Worm (Caenorhabditis elegans) whole organism, L4 larva: ENCODE data around the gene W02G9.3.
"Not testable (repeated sequence)": the region's sequence is repeated elsewhere in the genome, so short reads cannot be mapped to it uniquely, and the experiment has no call there.

Source experiments
- F37D6.2 ChIP-seq: sonication (generic microtip); optimal IDR thresholded peaks from 2 replicates; lab custom pipeline; 2016; ENCODE audit warnings: mild to moderate bottlenecking, missing genetic modification characterization, missing compliant biosample characterization
- F44E2.7 ChIP-seq: fragments of 200-800 bp; sonication (Bioruptor generic); IDR thresholded peaks from 2 replicates; pipeline ENCODE4 v2.1.2; 2022; ENCODE audit warnings: missing genetic modification characterization, missing compliant biosample characterization
- T26A8.4 ChIP-seq: fragments of 200-800 bp; sonication (Bioruptor generic); IDR thresholded peaks from 2 replicates; pipeline ENCODE4 v1.3.6; 2022; ENCODE audit warnings: missing genetic modification characterization, missing compliant biosample characterization
- ZK337.2 ChIP-seq: fragments of 200-800 bp; sonication (Bioruptor generic); IDR thresholded peaks from 2 replicates; pipeline ENCODE4 v1.3.6; 2022; ENCODE audit warnings: missing genetic modification reagents, missing genetic modification characterization, missing compliant biosample characterization
- aha-1 ChIP-seq: fragments of 150-350 bp; peaks from one replicate; lab custom pipeline; 2014; ENCODE audit warnings: missing biosample characterization, missing genetic modification characterization
- arid-1 ChIP-seq: fragments of 200-800 bp; sonication (Bioruptor generic); conservative IDR thresholded peaks from 2 replicates; pipeline ENCODE4 v1.3.6; 2022; ENCODE audit warnings: missing genetic modification reagents, missing genetic modification characterization, missing compliant biosample characterization
- ceh-32 ChIP-seq: sonication (generic microtip); optimal IDR thresholded peaks from 2 replicates; lab custom pipeline; 2016; ENCODE audit warnings: mild to moderate bottlenecking, missing genetic modification characterization, missing compliant biosample characterization; ENCODE audit not compliant: poor library complexity
- ceh-44 ChIP-seq: fragments of 200-800 bp; sonication (Bioruptor generic); IDR thresholded peaks from 2 replicates; pipeline ENCODE4 v1.3.6; 2022; ENCODE audit warnings: missing genetic modification reagents, missing genetic modification characterization, missing compliant biosample characterization
- daf-16 ChIP-seq, 3 experiments: sonication (generic microtip); optimal IDR thresholded peaks; 2 replicates each; lab custom pipeline; 2016 to 2017; ENCODE audit warnings: missing genetic modification characterization in 3 of 3, missing genetic modification reagents in 3 of 3, mild to moderate bottlenecking in 2 of 3, missing compliant biosample characterization in 2 of 3, missing biosample characterization in 1 of 3, moderate library complexity in 1 of 3
- daf-8 ChIP-seq: fragments of 200-800 bp; sonication (Bioruptor generic); IDR thresholded peaks from 2 replicates; pipeline ENCODE4 v1.3.6; 2022; ENCODE audit warnings: missing genetic modification characterization, missing compliant biosample characterization
- dmd-8 ChIP-seq: fragments of 200-800 bp; sonication (Bioruptor generic); IDR thresholded peaks from 2 replicates; pipeline ENCODE4 v1.3.6; 2022; ENCODE audit warnings: missing genetic modification characterization, missing compliant biosample characterization
- dmd-9 ChIP-seq: fragments of 200-800 bp; sonication (Bioruptor generic); IDR thresholded peaks from 2 replicates; pipeline ENCODE4 v1.3.6; 2022; ENCODE audit warnings: missing genetic modification reagents, missing genetic modification characterization, missing compliant biosample characterization
- dve-1 ChIP-seq: sonication (generic microtip); optimal IDR thresholded peaks from 2 replicates; lab custom pipeline; 2017; ENCODE audit warnings: antibody characterized with exemption, mild to moderate bottlenecking, missing genetic modification characterization, missing compliant biosample characterization; ENCODE audit not compliant: insufficient read depth
- egl-43 ChIP-seq: fragments of 200-800 bp; sonication (Bioruptor generic); IDR thresholded peaks from 2 replicates; pipeline ENCODE4 v1.3.6; 2022; ENCODE audit warnings: missing genetic modification reagents, missing genetic modification characterization, missing compliant biosample characterization
- fkh-10 ChIP-seq: fragments of 150-350 bp; optimal IDR thresholded peaks from 2 replicates; lab custom pipeline; 2014; ENCODE audit warnings: missing biosample characterization, missing genetic modification reagents, missing genetic modification characterization
- fos-1 ChIP-seq: fragments of 150-350 bp; optimal IDR thresholded peaks from 2 replicates; lab custom pipeline; 2014; ENCODE audit warnings: missing biosample characterization, missing genetic modification characterization
- hif-1 ChIP-seq, 2 experiments: sonication (generic microtip); optimal IDR thresholded peaks; 2 replicates each; lab custom pipeline; 2016 to 2017; ENCODE audit warnings: missing compliant biosample characterization in 2 of 2, missing genetic modification characterization in 2 of 2, missing genetic modification reagents in 2 of 2, missing genotype in 2 of 2, mild to moderate bottlenecking in 1 of 2
- hlh-30 ChIP-seq: sonication (generic microtip); optimal IDR thresholded peaks from 2 replicates; lab custom pipeline; 2017; ENCODE audit warnings: antibody characterized with exemption, mild to moderate bottlenecking, missing genetic modification characterization, missing compliant biosample characterization; ENCODE audit not compliant: insufficient read depth
- hmg-1.1 ChIP-seq: fragments of 200-800 bp; sonication (Bioruptor generic); IDR thresholded peaks from 2 replicates; pipeline ENCODE4 v1.3.6; 2022; ENCODE audit warnings: missing genetic modification reagents, missing genetic modification characterization, missing compliant biosample characterization
- jun-1 ChIP-seq: fragments of 150-350 bp; optimal IDR thresholded peaks from 2 replicates; lab custom pipeline; 2014; ENCODE audit warnings: missing biosample characterization, missing genetic modification reagents, missing genetic modification characterization
- lim-7 ChIP-seq: fragments of 200-800 bp; sonication (Bioruptor generic); IDR thresholded peaks from 2 replicates; pipeline ENCODE4 v1.3.6; 2022; ENCODE audit warnings: missing genetic modification characterization, missing compliant biosample characterization
- lin-38 ChIP-seq: fragments of 200-800 bp; sonication (Bioruptor generic); IDR thresholded peaks from 2 replicates; pipeline ENCODE4 v1.3.6; 2022; ENCODE audit warnings: missing genetic modification reagents, missing genetic modification characterization, missing compliant biosample characterization
- madf-9 ChIP-seq: fragments of 200-800 bp; sonication (Bioruptor generic); conservative IDR thresholded peaks from 2 replicates; pipeline ENCODE4 v1.3.6; 2022; ENCODE audit warnings: missing genetic modification reagents, missing genetic modification characterization, missing compliant biosample characterization
- mxl-3 ChIP-seq: fragments of 200-800 bp; sonication (Bioruptor generic); optimal IDR thresholded peaks from 2 replicates; lab custom pipeline; 2018; ENCODE audit warnings: mild to moderate bottlenecking, missing genetic modification characterization, missing compliant biosample characterization
- nhr-28 ChIP-seq: fragments of 150-350 bp; optimal IDR thresholded peaks from 2 replicates; lab custom pipeline; 2014; ENCODE audit warnings: missing biosample characterization, missing genetic modification characterization
- nhr-6 ChIP-seq: fragments of 150-350 bp; optimal IDR thresholded peaks from 2 replicates; lab custom pipeline; 2014; ENCODE audit warnings: missing biosample characterization, missing genetic modification characterization
- pha-4 ChIP-seq, 2 experiments: fragments of 150-350 bp in 1 of 2; fragments of 200-800 bp in 1 of 2; sonication (Bioruptor generic) in 1 of 2; IDR thresholded peaks in 1 of 2; optimal IDR thresholded peaks in 1 of 2; 2 replicates each; pipeline versions ENCODE4 v1.3.6 to Lab custom; 2014 to 2022; ENCODE audit warnings: missing genetic modification characterization in 2 of 2, missing genetic modification reagents in 2 of 2, missing biosample characterization in 1 of 2, missing compliant biosample characterization in 1 of 2
- php-3 ChIP-seq: fragments of 200-800 bp; sonication (Bioruptor generic); IDR thresholded peaks from 2 replicates; pipeline ENCODE4 v1.3.6; 2022; ENCODE audit warnings: missing genetic modification reagents, missing genetic modification characterization, missing compliant biosample characterization
- pqm-1 ChIP-seq: sonication (generic microtip); optimal IDR thresholded peaks from 2 replicates; lab custom pipeline; 2017; ENCODE audit warnings: missing biosample characterization, missing genetic modification characterization
- set-16 ChIP-seq: fragments of 200-800 bp; sonication (Bioruptor generic); IDR thresholded peaks from 2 replicates; pipeline ENCODE4 v1.3.6; 2022; ENCODE audit warnings: missing genetic modification reagents, missing genetic modification characterization, missing compliant biosample characterization
- skn-1 ChIP-seq: fragments of 150-350 bp; optimal IDR thresholded peaks from 2 replicates; lab custom pipeline; 2014; ENCODE audit warnings: missing biosample characterization, missing genetic modification characterization
- spr-1 ChIP-seq: sonication (generic microtip); optimal IDR thresholded peaks from 2 replicates; lab custom pipeline; 2016; ENCODE audit warnings: mild to moderate bottlenecking, missing genetic modification characterization, missing compliant biosample characterization
- unc-62 ChIP-seq, 3 experiments: fragments of 150-350 bp in 1 of 3; sonication (generic microtip); optimal IDR thresholded peaks in 2 of 3; peaks in 1 of 3; 1 replicate in 1 of 3; 2 replicates in 2 of 3; lab custom pipeline; 2014 to 2017; ENCODE audit warnings: missing biosample characterization in 3 of 3, missing genetic modification characterization in 3 of 3, missing genetic modification reagents in 3 of 3, missing genotype in 1 of 3
- vab-7 ChIP-seq: fragments of 200-800 bp; sonication (Bioruptor generic); IDR thresholded peaks from 2 replicates; pipeline ENCODE4 v1.3.6; 2022; ENCODE audit warnings: missing genetic modification reagents, missing genetic modification characterization, missing compliant biosample characterization
- zfp-2 ChIP-seq: sonication (generic microtip); optimal IDR thresholded peaks from 2 replicates; lab custom pipeline; 2016; ENCODE audit warnings: mild to moderate bottlenecking, missing genetic modification characterization, missing compliant biosample characterization
- zfp-3 ChIP-seq: fragments of 200-800 bp; sonication (Bioruptor generic); conservative IDR thresholded peaks from 2 replicates; pipeline ENCODE4 v1.3.6; 2022; ENCODE audit warnings: missing genetic modification reagents, missing genetic modification characterization, missing compliant biosample characterization
- ztf-11 ChIP-seq: fragments of 150-350 bp; optimal IDR thresholded peaks from 2 replicates; lab custom pipeline; 2014; ENCODE audit warnings: missing biosample characterization, missing genetic modification characterization

Gene W02G9.3

ce11 chrV:2672603-2673002 lies at the start of gene W02G9.3 (continued):
- TF ChIP-seq fkh-10: peak; percentile 75

- TF ChIP-seq fos-1 (no peak), hif-1 (tag; optimal IDR thresholded peaks at IDR 0.05; lab: Kevin White, UChicago) (no peak), F37D6.2 (tag; lab: Kevin White, UChicago) (no peak), nhr-28 (tag; lab: Kevin White, UChicago) (no peak), unc-62 (GFP tag; optimal IDR thresholded peaks at IDR 0.05 in 1 of 2; lab: Kevin White, UChicago) (peak in 1 of 2 experiments; percentile 58), unc-62 (tag; optimal IDR thresholded peaks at IDR 0.05; lab: Kevin White, UChicago) (no peak), aha-1 (tag; lab: Kevin White, UChicago) (peak; percentile 67), F44E2.7 (GFP tag; lab: Robert Waterston, UW) (no peak), ZK337.2 (GFP tag; lab: Robert Waterston, UW) (no peak), lim-7 (GFP tag; lab: Robert Waterston, UW) (no peak), zfp-2 (no peak), daf-16 (GFP tag; optimal IDR thresholded peaks at IDR 0.05; lab: Kevin White, UChicago) (no peak), daf-16 (tag; optimal IDR thresholded peaks at IDR 0.05; lab: Kevin White, UChicago) (no peak), mxl-3 (GFP tag; lab: Kevin White, UChicago) (no peak), set-16 (peak; percentile 78)
Observed at ce11 chrV:2623765-2624164, 49.0 kb upstream of the W02G9.3 start.

- not testable (repeated sequence) for TF ChIP-seq hlh-30; pqm-1 (tag; lab: Kevin White, UChicago); ztf-11 (tag; lab: Kevin White, UChicago)
Observed at ce11 chrV:2625360-2625759, 47.4 kb upstream of the W02G9.3 start, which contains the start of gene sknr-1. Gene sknr-1, minus strand, starts transcription at chrV:2625460.

ce11 chrV:2634783-2635569 lies 37.8 kb upstream of the W02G9.3 start:
- TF ChIP-seq pha-4 (GFP tag; IDR thresholded peaks at IDR 0.05; lab: Robert Waterston, UW) (peak; percentile 33; the same call in 1 of the 2 replicates), set-16 (peak; percentile 97), arid-1 (peak; percentile 46; the same call in 1 of the 2 replicates), egl-43 (GFP tag; lab: Robert Waterston, UW) (0 out of 2 replicates have a peak, but pooled peaks have one; percentile 27), lim-7 (GFP tag; lab: Robert Waterston, UW) (0 out of 2 replicates have a peak, but pooled peaks have one; percentile 14), lin-38 (GFP tag; lab: Robert Waterston, UW) (peak; percentile 32), dmd-8 (GFP tag; lab: Robert Waterston, UW) (0 out of 2 replicates have a peak, but pooled peaks have one; percentile 17)
- TF ChIP-seq pha-4 (tag; optimal IDR thresholded peaks at IDR 0.05; lab: Kevin White, UChicago): not testable (repeated sequence)

ce11 chrV:2638545-2638944 lies 34.2 kb upstream of the W02G9.3 start, which contains the start of gene W02H5.19:
Gene W02H5.19, plus strand, starts transcription at chrV:2638890.
- TF ChIP-seq ceh-44 (GFP tag; lab: Robert Waterston, UW) (0 out of 2 replicates have a peak, but pooled peaks have one; percentile 22), jun-1 (no peak), php-3 (GFP tag; lab: Robert Waterston, UW) (peak; percentile 13; the same call in 1 of the 2 replicates), ceh-32 (tag; lab: Kevin White, UChicago) (no peak), vab-7 (GFP tag; lab: Robert Waterston, UW) (peak; percentile 35; the same call in 1 of the 2 replicates), pqm-1 (tag; lab: Kevin White, UChicago) (no peak), nhr-6 (peak; percentile 27), fkh-10 (no peak), nhr-28 (tag; lab: Kevin White, UChicago) (peak; percentile 27), hmg-1.1 (GFP tag; lab: Robert Waterston, UW) (no peak), pha-4 (GFP tag; IDR thresholded peaks at IDR 0.05; lab: Robert Waterston, UW) (no peak), pha-4 (tag; optimal IDR thresholded peaks at IDR 0.05; lab: Kevin White, UChicago) (no peak), daf-16 (GFP tag; optimal IDR thresholded peaks at IDR 0.05; lab: Kevin White, UChicago) (peak; percentile 15 to 28), daf-16 (tag; optimal IDR thresholded peaks at IDR 0.05; lab: Kevin White, UChicago) (peak; percentile 52), dmd-9 (peak; percentile 90), daf-8 (GFP tag; lab: Robert Waterston, UW) (no peak), T26A8.4 (0 out of 2 replicates have a peak, but pooled peaks have one; percentile 30), madf-9 (GFP tag; lab: Robert Waterston, UW) (peak; percentile 73), zfp-3 (GFP tag; lab: Robert Waterston, UW) (0 out of 2 replicates have a peak, but pooled peaks have one; percentile 45), skn-1 (tag; lab: Kevin White, UChicago) (no peak), aha-1 (tag; lab: Kevin White, UChicago) (peak; percentile 67), arid-1 (0 out of 2 replicates have a peak, but pooled peaks have one; percentile 19), spr-1 (tag; lab: Kevin White, UChicago) (no peak), dve-1 (tag; lab: Kevin White, UChicago) (peak; percentile 72), hif-1 (tag; optimal IDR thresholded peaks at IDR 0.05; lab: Kevin White, UChicago) (peak in 1 of 2 experiments; percentile 91)
